Worm (Caenorhabditis elegans) whole organism, L3 larva: ENCODE measurements around the gene fipr-9.

Source experiments
- elt-1 ChIP-seq: fragments of 150-350 bp; optimal IDR thresholded peaks from 2 replicates; lab custom pipeline; 2014; ENCODE audit warnings: missing biosample characterization, missing genetic modification characterization
- nhr-12 ChIP-seq: fragments of 150-350 bp; optimal IDR thresholded peaks from 2 replicates; lab custom pipeline; 2014; ENCODE audit warnings: missing biosample characterization, missing genetic modification characterization
- nhr-28 ChIP-seq: fragments of 150-350 bp; optimal IDR thresholded peaks from 2 replicates; lab custom pipeline; 2014; ENCODE audit warnings: missing biosample characterization, missing genetic modification characterization
- ztf-11 ChIP-seq: fragments of 150-350 bp; optimal IDR thresholded peaks from 2 replicates; lab custom pipeline; 2014; ENCODE audit warnings: missing biosample characterization, missing genetic modification characterization

DNA sequence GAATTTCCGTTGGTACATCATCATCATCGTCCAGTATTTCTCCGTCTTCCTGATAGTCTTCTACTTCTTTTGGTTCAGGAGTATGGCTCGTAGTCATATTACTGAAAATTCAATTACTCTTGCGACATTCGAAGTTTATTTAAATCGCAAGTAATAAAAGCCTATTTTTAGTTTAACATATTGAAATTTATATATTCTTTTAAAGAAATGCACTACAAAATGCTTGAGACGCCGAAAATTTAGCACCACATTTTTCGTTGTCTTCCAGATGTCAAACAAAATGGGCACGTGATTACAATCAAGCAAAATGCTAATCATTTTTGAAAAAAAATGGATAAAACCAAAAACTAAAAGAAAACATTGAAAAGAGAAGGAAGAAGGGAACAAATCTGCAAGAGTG is 9.4 kb upstream of the fipr-9 start, which contains the start of gene zhit-3:
- TF ChIP-seq ztf-11 (tag; lab: Kevin White, UChicago) (no peak), elt-1 (tag; lab: Kevin White, UChicago) (no peak), nhr-12 (tag; lab: Kevin White, UChicago) (no peak), nhr-28 (no peak)
